Worm (Caenorhabditis elegans) whole organism, L1 larva: ENCODE measurements around the gene col-109.

ENCODE experiments used
- aly-2 ChIP-seq: fragments of 150-350 bp; optimal IDR thresholded peaks from 2 replicates; lab custom pipeline; 2014; ENCODE audit warnings: missing biosample characterization, missing genetic modification characterization
- dpl-1 ChIP-seq, 3 experiments: fragments of 150-350 bp in 2 of 3; sonication (generic microtip) in 1 of 3; optimal IDR thresholded peaks; 2 replicates each; lab custom pipeline; 2014 to 2017; ENCODE audit warnings: missing biosample characterization in 3 of 3, missing genetic modification characterization in 3 of 3, missing genetic modification reagents in 3 of 3
- mab-9 ChIP-seq: fragments of 200-800 bp; sonication (Bioruptor generic); IDR thresholded peaks from 2 replicates; pipeline ENCODE4 v1.3.6; 2022; ENCODE audit warnings: missing genetic modification reagents, missing genetic modification characterization, missing compliant biosample characterization
- nhr-76 ChIP-seq: sonication (generic microtip); optimal IDR thresholded peaks from 2 replicates; lab custom pipeline; 2017; ENCODE audit warnings: missing biosample characterization, missing genetic modification characterization
- snpc-4 ChIP-seq: fragments of 150-350 bp; optimal IDR thresholded peaks from 2 replicates; lab custom pipeline; 2014; ENCODE audit warnings: missing biosample characterization, missing genetic modification characterization
- unc-98 ChIP-seq: fragments of 200-800 bp; sonication (Bioruptor generic); IDR thresholded peaks from 2 replicates; pipeline ENCODE4 v1.3.6; 2022; ENCODE audit warnings: missing genetic modification characterization, missing compliant biosample characterization
- ztf-11 ChIP-seq, 2 experiments: sonication (generic microtip); optimal IDR thresholded peaks; 2 replicates each; lab custom pipeline; 2016 to 2017; ENCODE audit warnings: missing genetic modification characterization in 2 of 2, missing biosample characterization in 1 of 2, missing compliant biosample characterization in 1 of 2

DNA sequence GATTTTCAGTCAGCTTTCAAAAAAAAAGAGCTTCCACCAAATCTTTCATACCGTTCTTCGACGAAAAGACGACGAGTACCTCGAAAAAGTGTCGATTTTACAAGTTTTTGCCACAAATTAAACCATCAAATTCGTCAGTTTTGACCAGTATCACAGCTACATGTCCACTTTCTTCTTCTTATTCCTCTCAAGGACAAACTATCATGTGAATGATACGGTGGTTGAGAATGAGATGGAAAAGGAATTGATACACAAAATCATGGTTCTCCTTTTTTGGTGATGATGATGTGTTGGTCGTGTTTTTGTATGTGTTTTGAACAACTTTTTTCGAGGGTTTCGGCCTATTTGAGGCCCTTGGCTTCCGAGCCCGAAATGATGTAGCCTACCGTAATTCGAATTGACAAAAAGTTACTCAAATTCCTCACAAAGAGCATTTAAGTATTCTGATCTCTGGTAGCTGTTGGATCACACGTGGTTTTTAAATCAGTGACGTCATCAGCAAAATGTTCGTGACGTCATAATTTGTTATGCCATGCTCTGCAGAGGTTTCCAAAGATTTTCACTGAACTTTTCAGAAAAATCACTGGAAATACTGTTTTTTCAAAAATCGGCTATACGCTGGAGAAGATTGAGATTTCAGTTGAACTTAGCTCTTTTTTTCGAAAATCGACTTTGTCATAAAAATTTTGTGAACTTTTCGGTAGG lies 48.0 kb upstream of the col-109 start:
- no peak for TF ChIP-seq unc-98 (GFP tag; lab: Robert Waterston, UW)
- TF ChIP-seq mab-9 (GFP tag; lab: Robert Waterston, UW) = no peak
- TF ChIP-seq aly-2 (tag; lab: Kevin White, UChicago) = no peak
- no peak for TF ChIP-seq snpc-4
- TF ChIP-seq ztf-11 (tag; optimal IDR thresholded peaks at IDR 0.05; lab: Kevin White, UChicago) = no peak
- no peak for TF ChIP-seq nhr-76 (tag; lab: Kevin White, UChicago)
- no peak for TF ChIP-seq dpl-1 (GFP tag; optimal IDR thresholded peaks at IDR 0.05; lab: Kevin White, UChicago)
